Fruit fly (Drosophila melanogaster): Measurements from ENCODE around the gene Abp1.

Abp1 gene

DNA sequence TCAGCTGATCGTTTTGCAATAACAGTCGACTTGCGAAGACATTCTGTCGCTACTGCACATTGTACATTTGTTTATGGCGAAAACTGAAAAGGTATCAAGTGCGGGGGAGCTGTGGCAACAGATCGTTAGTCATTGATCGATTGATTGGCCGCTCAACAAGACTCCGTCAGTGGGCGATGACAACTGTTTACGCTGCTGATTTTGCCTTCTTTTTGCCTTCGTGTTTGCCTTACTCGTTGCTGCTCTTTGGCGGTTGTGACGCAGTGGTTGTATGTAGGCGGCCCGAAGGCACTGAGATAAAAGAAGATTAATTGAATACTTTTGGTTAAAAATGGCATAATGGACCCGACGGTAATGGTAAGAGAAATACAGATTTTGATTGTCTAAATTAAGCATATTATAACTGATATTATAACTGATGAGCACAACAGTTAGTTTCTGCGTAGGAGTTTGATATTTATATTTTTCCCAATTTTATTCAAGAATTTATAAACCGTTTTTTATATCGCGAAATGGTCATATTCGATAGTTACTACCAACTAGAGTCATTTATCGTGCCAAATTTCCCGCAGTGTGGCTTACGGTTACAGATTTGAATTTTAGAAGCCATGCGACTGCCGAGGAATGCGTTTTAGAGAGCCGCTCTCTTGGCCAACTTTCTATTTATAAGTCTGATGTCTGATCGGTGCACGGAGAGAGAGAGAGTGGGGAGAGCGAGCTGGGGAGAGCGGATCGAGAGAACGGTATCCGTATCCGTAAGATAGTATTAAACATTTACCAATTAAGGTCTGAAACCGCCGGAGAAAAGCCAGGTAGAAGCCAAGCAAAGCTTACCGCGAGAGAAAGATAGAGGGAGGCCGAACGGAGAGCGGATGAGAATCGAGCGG lies 9.3 kb downstream of the Abp1 start (continued):
- TF ChIP-seq Dp (GFP tag; optimal IDR thresholded peaks at IDR 0.05) (peak; percentile 2), Sry-δ (GFP tag; optimal IDR thresholded peaks at IDR 0.05) (peak; percentile 47), lilli (GFP tag; optimal IDR thresholded peaks at IDR 0.05) (peak; percentile 88), Kr (GFP tag; optimal IDR thresholded peaks at IDR 0.05) (no peak), Dbx (GFP tag; IDR thresholded peaks at IDR 0.05) (peak; percentile 72; the same call in 2 of the 3 replicates), Abd-B (GFP tag; optimal IDR thresholded peaks at IDR 0.05) (peak; percentile 84), Opbp (GFP tag; IDR thresholded peaks at IDR 0.05; ENCODE audit: partially characterized antibody) (no peak), chif (GFP tag; optimal IDR thresholded peaks at IDR 0.05) (peak; percentile 56 to 66), Tbp (GFP tag; optimal IDR thresholded peaks at IDR 0.05) (no peak), CG10543 (GFP tag; optimal IDR thresholded peaks at IDR 0.05) (peak; percentile 69), ara (GFP tag; IDR thresholded peaks at IDR 0.05) (peak; percentile 72), C15 (GFP tag; IDR thresholded peaks at IDR 0.05) (peak; percentile 55; the same call in 1 of the 3 replicates), Rx (GFP tag; IDR thresholded peaks at IDR 0.05) (peak; percentile 79), Camta (GFP tag; optimal IDR thresholded peaks at IDR 0.05) (peak; percentile 60), CG16863 (GFP tag; optimal IDR thresholded peaks at IDR 0.05) (peak; percentile 69), nom (GFP tag; optimal IDR thresholded peaks at IDR 0.05) (peak; percentile 45), z (GFP tag; IDR thresholded peaks at IDR 0.05) (no peak), NK7.1 (GFP tag; optimal IDR thresholded peaks at IDR 0.05) (peak; percentile 39), CG12071 (GFP tag; optimal IDR thresholded peaks at IDR 0.05) (peak; percentile 79), inv (GFP tag; IDR thresholded peaks at IDR 0.05; ENCODE audit: partially characterized antibody) (no peak), CG16813 (GFP tag; IDR thresholded peaks at IDR 0.05; ENCODE audit: partially characterized antibody) (no peak), CG6254 (GFP tag; optimal IDR thresholded peaks at IDR 0.05) (peak; percentile 82), CG6272 (GFP tag; IDR thresholded peaks at IDR 0.05) (peak; percentile 64), NC2β (GFP tag; optimal IDR thresholded peaks at IDR 0.05) (peak; percentile 20), crol (GFP tag; IDR thresholded peaks at IDR 0.05) (peak; percentile 62), slp2 (GFP tag; optimal IDR thresholded peaks at IDR 0.05) (peak; percentile 6), vvl (GFP tag; IDR thresholded peaks at IDR 0.05) (peak; percentile 89), Dref (GFP tag; IDR thresholded peaks at IDR 0.05) (no peak), Oli (tag; optimal IDR thresholded peaks at IDR 0.05) (peak; percentile 94), mld (GFP tag; IDR thresholded peaks at IDR 0.05; ENCODE audit: partially characterized antibody) (no peak), CG9797 (GFP tag; optimal IDR thresholded peaks at IDR 0.05) (peak; percentile 7), Sry-β (GFP tag; optimal IDR thresholded peaks at IDR 0.05) (peak; percentile 30), gcm (GFP tag; optimal IDR thresholded peaks at IDR 0.05) (peak; percentile 84), Lpt (GFP tag; optimal IDR thresholded peaks at IDR 0.05) (no peak), CG33557 (GFP tag; optimal IDR thresholded peaks at IDR 0.05) (peak; percentile 47), nerfin-2 (GFP tag; IDR thresholded peaks at IDR 0.05; ENCODE audit: partially characterized antibody) (no peak), CG31365 (tag; optimal IDR thresholded peaks at IDR 0.05) (peak; percentile 40), Gug (GFP tag; IDR thresholded peaks at IDR 0.05) (peak; percentile 82; the same call in 3 of the 4 replicates), sug (tag; optimal IDR thresholded peaks at IDR 0.05) (peak; percentile 77), CG12744 (GFP tag; optimal IDR thresholded peaks at IDR 0.05) (peak; percentile 48), cwo (GFP tag; optimal IDR thresholded peaks at IDR 0.05) (peak; percentile 88), Nf-YB (GFP tag; optimal IDR thresholded peaks at IDR 0.05) (peak; percentile 71), Fer2 (tag; optimal IDR thresholded peaks at IDR 0.05) (peak; percentile 68), sens-2 (GFP tag; IDR thresholded peaks at IDR 0.05) (no peak; the same call in 1 of the 2 replicates), CG17612 (GFP tag; IDR thresholded peaks at IDR 0.05) (peak; percentile 55), dmrt99B (tag; optimal IDR thresholded peaks at IDR 0.05) (peak; percentile 95), twi (tag; optimal IDR thresholded peaks at IDR 0.05) (peak; percentile 74), CG10431 (GFP tag; optimal IDR thresholded peaks at IDR 0.05) (peak; percentile 38)

All from whole organism, embryonic.